Worm (Caenorhabditis elegans) whole organism, L4/young adult: ENCODE results near the gene K11H3.2.
A peak's percentile ranks its signal among the peaks of the same experiment; 100 is the strongest.

Source experiments
- W03F9.2 ChIP-seq: fragments of 150-350 bp; optimal IDR thresholded peaks from 2 replicates; lab custom pipeline; 2014; ENCODE audit warnings: missing biosample characterization, missing genetic modification characterization
- dao-5 ChIP-seq: sonication (generic microtip); optimal IDR thresholded peaks from 2 replicates; lab custom pipeline; 2016; ENCODE audit warnings: missing genotype, missing genetic modification characterization, moderate library complexity, missing compliant biosample characterization
- him-1 ChIP-seq: sonication (generic microtip); optimal IDR thresholded peaks from 2 replicates; lab custom pipeline; 2016; ENCODE audit warnings: missing genotype, missing genetic modification reagents, missing genetic modification characterization, missing compliant biosample characterization

The K11H3.2 gene

ce11 chrIII:9846093-9846492 is at the start of gene K11H3.2:
K11H3.2 (plus strand) TSS chrIII:9846393.
- no peak for TF ChIP-seq dao-5
- no peak for TF ChIP-seq him-1 (tag; lab: Kevin White, UChicago)
- TF ChIP-seq W03F9.2 (tag; lab: Kevin White, UChicago), result no peak

ce11 chrIII:9796448-9796847 is 49.7 kb upstream of the K11H3.2 start, which contains the start of gene srxa-10:
srxa-10 (minus strand) TSS chrIII:9796548.
- TF ChIP-seq him-1 (tag; lab: Kevin White, UChicago) (no peak), W03F9.2 (tag; lab: Kevin White, UChicago) (no peak), dao-5 (no peak)

ce11 chrIII:9798478-9799157 is 47.6 kb upstream of the K11H3.2 start, which contains the start of gene ZK632.2:
ZK632.2 (plus strand) TSS chrIII:9799107.
- TF ChIP-seq dao-5 (no peak), W03F9.2 (tag; lab: Kevin White, UChicago) (no peak), him-1 (tag; lab: Kevin White, UChicago) (no peak)

ce11 chrIII:9802045-9802444 is 44.1 kb upstream of the K11H3.2 start:
- TF ChIP-seq him-1 (tag; lab: Kevin White, UChicago), result no peak
- TF ChIP-seq W03F9.2 (tag; lab: Kevin White, UChicago), result no peak
- TF ChIP-seq dao-5, result no peak

ce11 chrIII:9804997-9805610 is 41.1 kb upstream of the K11H3.2 start, which contains the start of gene riok-3:
riok-3 (minus strand) TSS chrIII:9805011.
- TF ChIP-seq him-1 (tag; lab: Kevin White, UChicago) (no peak), W03F9.2 (tag; lab: Kevin White, UChicago) (no peak), dao-5 (no peak)

ce11 chrIII:9806968-9807559 is 39.1 kb upstream of the K11H3.2 start, which contains the start of gene ZK632.4:
ZK632.4 (minus strand) TSS chrIII:9807454.
- TF ChIP-seq him-1 (tag; lab: Kevin White, UChicago), result no peak
- no peak for TF ChIP-seq W03F9.2 (tag; lab: Kevin White, UChicago)
- TF ChIP-seq dao-5, result no peak

- no peak for TF ChIP-seq him-1 (tag; lab: Kevin White, UChicago)
- no peak for TF ChIP-seq W03F9.2 (tag; lab: Kevin White, UChicago)
- TF ChIP-seq dao-5, result no peak
Measured at ce11 chrIII:9807560-9808046, 38.6 kb upstream of the K11H3.2 start.

ce11 chrIII:9808179-9808578 is 38.0 kb upstream of the K11H3.2 start, which contains the start of gene gtap-2:
gtap-2 (plus strand) TSS chrIII:9808544.
- no peak for TF ChIP-seq dao-5
- TF ChIP-seq W03F9.2 (tag; lab: Kevin White, UChicago), result peak; percentile 56

ce11 chrIII:9813146-9813545 is 33.0 kb upstream of the K11H3.2 start, which contains the start of gene ZK632.14:
ZK632.14 (plus strand) TSS chrIII:9813446.
- TF ChIP-seq him-1 (tag; lab: Kevin White, UChicago), result no peak
- TF ChIP-seq dao-5, result no peak
- no peak for TF ChIP-seq W03F9.2 (tag; lab: Kevin White, UChicago)

ce11 chrIII:9817087-9817612 is 29.0 kb upstream of the K11H3.2 start, which contains the start of gene cnx-1:
cnx-1 (minus strand) TSS chrIII:9817137.
- TF ChIP-seq him-1 (tag; lab: Kevin White, UChicago), result no peak
- TF ChIP-seq W03F9.2 (tag; lab: Kevin White, UChicago), result no peak

ce11 chrIII:9817894-9818293 is 28.3 kb upstream of the K11H3.2 start:
- peak; percentile 61 for TF ChIP-seq W03F9.2 (tag; lab: Kevin White, UChicago)
- TF ChIP-seq him-1 (tag; lab: Kevin White, UChicago), result no peak

- TF ChIP-seq dao-5, result no peak
- no peak for TF ChIP-seq W03F9.2 (tag; lab: Kevin White, UChicago)
- no peak for TF ChIP-seq him-1 (tag; lab: Kevin White, UChicago)
Measured at ce11 chrIII:9818763-9819162, 27.4 kb upstream of the K11H3.2 start, which contains the start of gene panl-3. panl-3 (plus strand) TSS chrIII:9819056.

- TF ChIP-seq W03F9.2 (tag; lab: Kevin White, UChicago) (no peak), him-1 (tag; lab: Kevin White, UChicago) (no peak), dao-5 (no peak)
Measured at ce11 chrIII:9822942-9823341, 23.3 kb upstream of the K11H3.2 start, which contains the start of gene arl-5. arl-5 (plus strand) TSS chrIII:9823242.
